ENCODE assay signal across 8 worm cellular contexts in genomic region chrX:3772405-3772804, ce11.
A peak's percentile ranks its signal among the peaks of the same experiment; 100 is the strongest.
TF ChIP-seq lines count a peak whose summit lies in the region.

Gene F47B7.2 (plus strand): TSS chrX:3772762.

TF ChIP-seq in whole organism, L1 larva, 84 proteins besides CTCF, POLR2A, EP300 and RAD21 (continues in another document):
- TF ChIP-seq swsn-7 (tag; optimal IDR thresholded peaks at IDR 0.05; lab: Kevin White, UChicago) (peak; percentile 33), nhr-90 (tag; optimal IDR thresholded peaks at IDR 0.05; lab: Kevin White, UChicago; ENCODE audit: poor library complexity) (peak; percentile 7), nhr-76 (tag; optimal IDR thresholded peaks at IDR 0.05; lab: Kevin White, UChicago) (no peak), F16B12.6 (tag; optimal IDR thresholded peaks at IDR 0.05; lab: Kevin White, UChicago) (peak; percentile 87), hlh-17 (GFP tag; optimal IDR thresholded peaks at IDR 0.05; lab: Kevin White, UChicago; ENCODE audit: borderline replicate concordance) (no peak), snu-23 (GFP tag; optimal IDR thresholded peaks at IDR 0.05; lab: Kevin White, UChicago) (peak; percentile 57), xbp-1 (tag; optimal IDR thresholded peaks at IDR 0.05; lab: Kevin White, UChicago) (peak; percentile 54), fkh-4 (tag; optimal IDR thresholded peaks at IDR 0.05; lab: Kevin White, UChicago; ENCODE audit: borderline replicate concordance) (no peak), lin-35 (GFP tag; optimal IDR thresholded peaks at IDR 0.05; lab: Kevin White, UChicago) (peak in 1 of 2 experiments; percentile 35), zag-1 (tag; optimal IDR thresholded peaks at IDR 0.05; lab: Kevin White, UChicago) (no peak)

TF ChIP-seq in whole organism, L2 larva, 48 proteins besides CTCF, POLR2A, EP300 and RAD21 (continues in another document):
- TF ChIP-seq unc-62 (GFP tag; optimal IDR thresholded peaks at IDR 0.05; lab: Kevin White, UChicago), result no peak
- peak; percentile 38 for TF ChIP-seq gmeb-1 (tag; optimal IDR thresholded peaks at IDR 0.05; lab: Kevin White, UChicago)
- TF ChIP-seq sma-9 (GFP tag; optimal IDR thresholded peaks at IDR 0.05; lab: Kevin White, UChicago), result peak; percentile 19
- no peak for TF ChIP-seq sma-9 (tag; optimal IDR thresholded peaks at IDR 0.05; lab: Kevin White, UChicago)
- peak; percentile 64 for TF ChIP-seq unc-55 (GFP tag; optimal IDR thresholded peaks at IDR 0.05; lab: Kevin White, UChicago)
- TF ChIP-seq elt-3 (tag; optimal IDR thresholded peaks at IDR 0.05; lab: Kevin White, UChicago), result no peak
- no peak for TF ChIP-seq ceh-82 (tag; optimal IDR thresholded peaks at IDR 0.05; lab: Kevin White, UChicago)
- TF ChIP-seq mab-5 (tag; optimal IDR thresholded peaks at IDR 0.05; lab: Kevin White, UChicago), result no peak
- peak; percentile 15 for TF ChIP-seq sem-4 (tag; optimal IDR thresholded peaks at IDR 0.05; lab: Kevin White, UChicago)
- TF ChIP-seq C34F6.9 (tag; optimal IDR thresholded peaks at IDR 0.05; lab: Kevin White, UChicago), result peak; percentile 57
- TF ChIP-seq mbf-1 (tag; optimal IDR thresholded peaks at IDR 0.05; lab: Kevin White, UChicago), result no peak
- peak in 1 of 2 experiments; percentile 21 for TF ChIP-seq lsy-2 (tag; optimal IDR thresholded peaks at IDR 0.05; lab: Kevin White, UChicago)

TF ChIP-seq in whole organism, L3 larva, 47 proteins besides CTCF, POLR2A, EP300 and RAD21:
- no peak for TF ChIP-seq mml-1 (tag; optimal IDR thresholded peaks at IDR 0.05; lab: Kevin White, UChicago)
- no peak for TF ChIP-seq nhr-43 (tag; optimal IDR thresholded peaks at IDR 0.05; lab: Kevin White, UChicago; ENCODE audit: poor library complexity, severe bottlenecking)
- peak; percentile 6 for TF ChIP-seq nhr-23 (tag; optimal IDR thresholded peaks at IDR 0.05; lab: Kevin White, UChicago)
- TF ChIP-seq elt-2 (tag; optimal IDR thresholded peaks at IDR 0.05; lab: Kevin White, UChicago), result peak; percentile 24
- peak; percentile 53 for TF ChIP-seq pha-4 (tag; optimal IDR thresholded peaks at IDR 0.05; lab: Kevin White, UChicago)

TF ChIP-seq in whole organism, L4 larva, 104 proteins besides CTCF, POLR2A, EP300 and RAD21:
- TF ChIP-seq mes-2 (tag; optimal IDR thresholded peaks at IDR 0.05; lab: Kevin White, UChicago; ENCODE audit: poor library complexity, severe bottlenecking) (peak; percentile 40), ces-1 (GFP tag; optimal IDR thresholded peaks at IDR 0.05; lab: Kevin White, UChicago) (peak; percentile 31), lin-38 (GFP tag; IDR thresholded peaks at IDR 0.05; lab: Robert Waterston, UW) (no peak), rbr-2 (tag; optimal IDR thresholded peaks at IDR 0.05; lab: Kevin White, UChicago) (peak; percentile 10), daf-8 (GFP tag; IDR thresholded peaks at IDR 0.05; lab: Robert Waterston, UW) (no peak)

TF ChIP-seq in whole organism, early embryonic, 17 proteins besides CTCF, POLR2A, EP300 and RAD21:
- peak; percentile 8 for TF ChIP-seq F13C5.2 (tag; optimal IDR thresholded peaks at IDR 0.05; lab: Kevin White, UChicago)
- peak; percentile 16; the same call in 1 of the 2 replicates for TF ChIP-seq pes-1 (GFP tag; IDR thresholded peaks at IDR 0.05; lab: Robert Waterston, UW)
- no peak for TF ChIP-seq ets-7 (tag; optimal IDR thresholded peaks at IDR 0.05; lab: Kevin White, UChicago)
TF ChIP-seq in whole organism, early embryonic: peak in this region for 2.

TF ChIP-seq in whole organism, late embryonic, 69 proteins besides CTCF, POLR2A, EP300 and RAD21:
- TF ChIP-seq odd-2 (tag; optimal IDR thresholded peaks at IDR 0.05; lab: Kevin White, UChicago), result peak; percentile 14
- peak; percentile 18 for TF ChIP-seq elt-2 (tag; optimal IDR thresholded peaks at IDR 0.05; lab: Kevin White, UChicago)
- peak; percentile 74 for TF ChIP-seq unc-42 (tag; optimal IDR thresholded peaks at IDR 0.05; lab: Kevin White, UChicago)
- peak; percentile 3 for TF ChIP-seq ceh-14 (tag; optimal IDR thresholded peaks at IDR 0.05; lab: Kevin White, UChicago)
- TF ChIP-seq ceh-30 (tag; optimal IDR thresholded peaks at IDR 0.05; lab: Kevin White, UChicago), result no peak
- TF ChIP-seq hlh-6 (tag; optimal IDR thresholded peaks at IDR 0.05; lab: Kevin White, UChicago), result no peak
- no peak for TF ChIP-seq ets-4 (tag; optimal IDR thresholded peaks at IDR 0.05; lab: Kevin White, UChicago)
- peak; percentile 2 for TF ChIP-seq nfya-1 (tag; optimal IDR thresholded peaks at IDR 0.05; lab: Kevin White, UChicago)

TF ChIP-seq in whole organism, mixed stage, embryonic, 35 proteins besides CTCF, POLR2A, EP300 and RAD21:
- TF ChIP-seq ces-1 (GFP tag; optimal IDR thresholded peaks at IDR 0.05; lab: Kevin White, UChicago) (peak; percentile 91), sptf-1 (tag; optimal IDR thresholded peaks at IDR 0.05; lab: Kevin White, UChicago) (peak; percentile 20), ceh-83 (GFP tag; optimal IDR thresholded peaks at IDR 0.05; lab: Kevin White, UChicago) (no peak), pha-4 (tag; optimal IDR thresholded peaks at IDR 0.05; lab: Kevin White, UChicago) (no peak), mep-1 (tag; optimal IDR thresholded peaks at IDR 0.05; lab: Kevin White, UChicago) (peak; percentile 52), mab-5 (tag; optimal IDR thresholded peaks at IDR 0.05; lab: Kevin White, UChicago) (no peak), nhr-237 (tag; optimal IDR thresholded peaks at IDR 0.05; lab: Kevin White, UChicago) (no peak), lin-13 (tag; optimal IDR thresholded peaks at IDR 0.05; lab: Kevin White, UChicago) (no peak), tbx-8 (GFP tag; optimal IDR thresholded peaks at IDR 0.05; lab: Kevin White, UChicago) (no peak), elt-1 (tag; optimal IDR thresholded peaks at IDR 0.05; lab: Kevin White, UChicago; ENCODE audit: borderline replicate concordance, insufficient read depth) (no peak), hlh-1 (tag; optimal IDR thresholded peaks at IDR 0.05; lab: Kevin White, UChicago) (no peak), ztf-11 (tag; optimal IDR thresholded peaks at IDR 0.05; lab: Kevin White, UChicago) (no peak), ceh-43 (GFP tag; optimal IDR thresholded peaks at IDR 0.05; lab: Kevin White, UChicago) (no peak)

TF ChIP-seq in whole organism, young adult, 124 proteins besides CTCF, POLR2A, EP300 and RAD21:
- TF ChIP-seq let-607 (tag; optimal IDR thresholded peaks at IDR 0.05; lab: Kevin White, UChicago) (peak; percentile 85 to 91), F23B12.7 (tag; optimal IDR thresholded peaks at IDR 0.05; lab: Kevin White, UChicago; ENCODE audit: insufficient read depth) (no peak)
